Fruit fly (Drosophila melanogaster): ENCODE results near the gene CG32641.
A peak's percentile ranks its signal among the peaks of the same experiment; 100 is the strongest.

The CG32641 gene

dm6 chrX:13211357-13212137 lies 27.3 kb downstream of the CG32641 start, which contains the start of gene sno (continued):
- TF ChIP-seq peb (GFP tag; IDR thresholded peaks at IDR 0.05): no peak
- peak; percentile 72; the same call in 2 of the 3 replicates for TF ChIP-seq hb (GFP tag; IDR thresholded peaks at IDR 0.05; ENCODE audit: partially characterized antibody)
- TF ChIP-seq CG16813 (GFP tag; IDR thresholded peaks at IDR 0.05; ENCODE audit: partially characterized antibody): peak; percentile 89
- no peak for TF ChIP-seq lbe (GFP tag; optimal IDR thresholded peaks at IDR 0.05)
- TF ChIP-seq grau (tag; optimal IDR thresholded peaks at IDR 0.05): no peak
- no peak for TF ChIP-seq CG4404 (GFP tag; IDR thresholded peaks at IDR 0.05)
- no peak for TF ChIP-seq salm (tag; optimal IDR thresholded peaks at IDR 0.05)
- no peak for TF ChIP-seq sisA (GFP tag; IDR thresholded peaks at IDR 0.05)
- peak; percentile 11 for TF ChIP-seq CG14710 (tag; optimal IDR thresholded peaks at IDR 0.05)
- 0 out of 2 replicates have a peak, but pooled peaks have one; percentile 5 for TF ChIP-seq onecut (GFP tag; IDR thresholded peaks at IDR 0.05)
- TF ChIP-seq Lim3 (GFP tag; IDR thresholded peaks at IDR 0.05): no peak
- TF ChIP-seq CG6254 (GFP tag; optimal IDR thresholded peaks at IDR 0.05): no peak
- TF ChIP-seq shn (GFP tag; optimal IDR thresholded peaks at IDR 0.05): no peak
- TF ChIP-seq ac (GFP tag; optimal IDR thresholded peaks at IDR 0.05): no peak
- no peak for TF ChIP-seq CG7556 (GFP tag; optimal IDR thresholded peaks at IDR 0.05)
- no peak for TF ChIP-seq CG4854 (GFP tag; optimal IDR thresholded peaks at IDR 0.05)
- TF ChIP-seq CG10321 (GFP tag; IDR thresholded peaks at IDR 0.05): no peak
- TF ChIP-seq aop (GFP tag; IDR thresholded peaks at IDR 0.05): no peak
- TF ChIP-seq cato (GFP tag; optimal IDR thresholded peaks at IDR 0.05; ENCODE audit: borderline replicate concordance): no peak
- no peak for TF ChIP-seq cwo (GFP tag; optimal IDR thresholded peaks at IDR 0.05)
- no peak for TF ChIP-seq fd96Cb (tag; optimal IDR thresholded peaks at IDR 0.05)
- TF ChIP-seq tll (GFP tag; optimal IDR thresholded peaks at IDR 0.05): no peak
- no peak for TF ChIP-seq Hr39 (optimal IDR thresholded peaks at IDR 0.05)
- TF ChIP-seq sd (tag; optimal IDR thresholded peaks at IDR 0.05): peak; percentile 3
- TF ChIP-seq ara (GFP tag; IDR thresholded peaks at IDR 0.05): no peak
- no peak for TF ChIP-seq fd102C (GFP tag; optimal IDR thresholded peaks at IDR 0.05)
- TF ChIP-seq CG8281 (tag; optimal IDR thresholded peaks at IDR 0.05): no peak
- TF ChIP-seq mld (GFP tag; IDR thresholded peaks at IDR 0.05; ENCODE audit: partially characterized antibody): peak; percentile 87
- no peak for TF ChIP-seq BtbVII (GFP tag; optimal IDR thresholded peaks at IDR 0.05)
- TF ChIP-seq Elba2 (GFP tag; optimal IDR thresholded peaks at IDR 0.05): no peak
- TF ChIP-seq sens-2 (GFP tag; IDR thresholded peaks at IDR 0.05): no peak
- TF ChIP-seq CG11723 (GFP tag; optimal IDR thresholded peaks at IDR 0.05): no peak
- TF ChIP-seq Doc2 (GFP tag; IDR thresholded peaks at IDR 0.05): no peak
- TF ChIP-seq Gug (GFP tag; IDR thresholded peaks at IDR 0.05): no peak
- TF ChIP-seq CG15696 (tag; optimal IDR thresholded peaks at IDR 0.05): no peak
- TF ChIP-seq CG17568 (GFP tag; optimal IDR thresholded peaks at IDR 0.05): no peak
- peak; percentile 87 for TF ChIP-seq bbx (GFP tag; IDR thresholded peaks at IDR 0.05; ENCODE audit: partially characterized antibody)
- peak; percentile 26 for TF ChIP-seq CG9797 (GFP tag; optimal IDR thresholded peaks at IDR 0.05)
- no peak for TF ChIP-seq lmd (GFP tag; IDR thresholded peaks at IDR 0.05)
- TF ChIP-seq disco-r (GFP tag; optimal IDR thresholded peaks at IDR 0.05): no peak
- TF ChIP-seq CG15479 (GFP tag; optimal IDR thresholded peaks at IDR 0.05): peak; percentile 33
- TF ChIP-seq crp (GFP tag; optimal IDR thresholded peaks at IDR 0.05): no peak
- TF ChIP-seq CG3163 (GFP tag; optimal IDR thresholded peaks at IDR 0.05): no peak
- TF ChIP-seq zfh1 (GFP tag; IDR thresholded peaks at IDR 0.05): no peak
- no peak for TF ChIP-seq tio (GFP tag; optimal IDR thresholded peaks at IDR 0.05)
- TF ChIP-seq CG10959 (GFP tag; IDR thresholded peaks at IDR 0.05): no peak
- no peak for TF ChIP-seq ind (GFP tag; optimal IDR thresholded peaks at IDR 0.05)
- no peak for TF ChIP-seq Nf-YB (GFP tag; optimal IDR thresholded peaks at IDR 0.05)
- TF ChIP-seq Bgb (GFP tag; IDR thresholded peaks at IDR 0.05; ENCODE audit: partially characterized antibody): peak; percentile 90

Measured in whole organism, embryonic.